Worm (Caenorhabditis elegans): Measurements from ENCODE around the gene srh-215.

DNA sequence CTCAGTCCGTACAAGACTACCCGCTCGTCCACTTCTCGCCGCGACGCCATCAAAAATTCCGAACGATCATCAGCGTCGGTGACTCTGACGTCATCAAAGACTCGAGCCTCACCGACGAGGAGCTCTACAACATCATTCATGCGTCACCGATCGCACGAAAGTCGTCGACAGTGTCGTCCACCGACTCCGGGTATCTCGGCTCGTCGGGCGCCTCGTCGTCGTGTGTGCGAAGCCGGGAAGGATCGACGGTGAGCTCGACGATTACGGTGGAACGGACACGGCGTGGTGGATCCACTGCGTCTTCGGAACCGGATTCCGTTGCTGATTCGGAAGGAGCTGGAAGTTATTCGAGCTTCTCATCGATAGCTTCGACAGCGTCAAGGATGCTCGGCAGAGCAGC lies 47.0 kb downstream of the srh-215 start:
- no peak for TF ChIP-seq nhr-25 (tag; optimal IDR thresholded peaks at IDR 0.05)
- TF ChIP-seq unc-62 (GFP tag; optimal IDR thresholded peaks at IDR 0.05), result no peak

Measured in whole organism, L3 larva.